Fruit fly (Drosophila melanogaster) whole organism, embryonic: Measurements from ENCODE around the gene wuho.

Experiments used
- Abd-B ChIP-seq: fragments of 200-800 bp; sonication (Bioruptor generic); optimal IDR thresholded peaks from 2 replicates; lab custom pipeline; 2018; ENCODE audit warnings: missing biosample characterization, mild to moderate bottlenecking, missing genetic modification characterization, moderate library complexity
- Adf1 ChIP-seq: fragments of 200-800 bp; sonication (Bioruptor generic); IDR thresholded peaks from 2 replicates; pipeline ENCODE4 v1.3.6; 2022; ENCODE audit warnings: missing biosample characterization, missing genetic modification characterization
- Bdp1 ChIP-seq: fragments of 200-800 bp; sonication (Bioruptor generic); optimal IDR thresholded peaks from 3 replicates; lab custom pipeline; 2016; ENCODE audit warnings: missing biosample characterization, missing genetic modification characterization
- CG11504 ChIP-seq: fragments of 200-800 bp; sonication (Bioruptor generic); optimal IDR thresholded peaks from 3 replicates; lab custom pipeline; 2019; ENCODE audit warnings: missing biosample characterization, mild to moderate bottlenecking, missing genetic modification characterization, moderate library complexity
- CG12391 ChIP-seq: fragments of 200-800 bp; sonication (Bioruptor generic); optimal IDR thresholded peaks from 3 replicates; lab custom pipeline; 2018; ENCODE audit warnings: missing biosample characterization, mild to moderate bottlenecking, missing genetic modification characterization, moderate library complexity
- CG13296 ChIP-seq: fragments of 200-800 bp; sonication (Bioruptor generic); optimal IDR thresholded peaks from 3 replicates; lab custom pipeline; 2018; ENCODE audit warnings: missing biosample characterization, mild to moderate bottlenecking, missing genetic modification characterization
- CG13424 ChIP-seq: fragments of 200-800 bp; sonication (Bioruptor generic); optimal IDR thresholded peaks from 2 replicates; lab custom pipeline; 2019; ENCODE audit warnings: missing biosample characterization, mild to moderate bottlenecking, missing genetic modification characterization, moderate library complexity
- CG14050 ChIP-seq: fragments of 200-800 bp; sonication (Bioruptor generic); IDR thresholded peaks from 3 replicates; pipeline ENCODE4 v1.3.6; 2022; ENCODE audit warnings: missing biosample characterization, missing genetic modification characterization
- CG1529 ChIP-seq: fragments of 200-800 bp; sonication (Bioruptor generic); optimal IDR thresholded peaks from 3 replicates; lab custom pipeline; 2018; ENCODE audit warnings: missing biosample characterization, missing genetic modification characterization
- CG15514 ChIP-seq: fragments of 200-800 bp; sonication (Bioruptor generic); optimal IDR thresholded peaks from 3 replicates; lab custom pipeline; 2017; ENCODE audit warnings: missing biosample characterization, missing genetic modification characterization, mild to moderate bottlenecking, moderate library complexity, missing genetic modification reagents
- CG16779 ChIP-seq: fragments of 200-800 bp; sonication (Bioruptor generic); IDR thresholded peaks from 2 replicates; pipeline ENCODE4 v1.3.6; 2022; ENCODE audit warnings: missing biosample characterization, missing genetic modification characterization
- CG16863 ChIP-seq: fragments of 200-800 bp; sonication (Bioruptor generic); optimal IDR thresholded peaks from 3 replicates; lab custom pipeline; 2016; ENCODE audit warnings: missing biosample characterization, missing genetic modification characterization
- CG30403 ChIP-seq: fragments of 200-800 bp; sonication (Bioruptor generic); optimal IDR thresholded peaks from 3 replicates; lab custom pipeline; 2016; ENCODE audit warnings: missing biosample characterization, missing genetic modification characterization
- CG6689 ChIP-seq: fragments of 200-800 bp; sonication (Bioruptor generic); IDR thresholded peaks from 2 replicates; pipeline ENCODE4 v1.3.6; 2022; ENCODE audit warnings: missing biosample characterization, missing genetic modification characterization
- CG7839 ChIP-seq: fragments of 200-800 bp; sonication (Bioruptor generic); optimal IDR thresholded peaks from 3 replicates; lab custom pipeline; 2018; ENCODE audit warnings: missing biosample characterization, mild to moderate bottlenecking, missing genetic modification characterization, moderate library complexity
- CG9609 ChIP-seq: fragments of 200-800 bp; sonication (Bioruptor generic); optimal IDR thresholded peaks from 3 replicates; lab custom pipeline; 2016; ENCODE audit warnings: missing biosample characterization, missing genetic modification characterization
- Chrac-16 ChIP-seq: fragments of 200-800 bp; sonication (Bioruptor generic); optimal IDR thresholded peaks from 3 replicates; lab custom pipeline; 2016; ENCODE audit warnings: missing biosample characterization, missing genetic modification characterization
- Dp ChIP-seq: fragments of 200-800 bp; sonication (Bioruptor generic); optimal IDR thresholded peaks from 2 replicates; lab custom pipeline; 2018; ENCODE audit warnings: missing biosample characterization, mild to moderate bottlenecking, missing genetic modification characterization, moderate library complexity
- HLH3B ChIP-seq: fragments of 200-800 bp; sonication (Bioruptor generic); IDR thresholded peaks from 2 replicates; pipeline ENCODE4 v1.3.6; 2022; ENCODE audit warnings: missing biosample characterization, missing genetic modification characterization
- HLHmδ ChIP-seq: fragments of 200-800 bp; sonication (Bioruptor generic); optimal IDR thresholded peaks from 2 replicates; lab custom pipeline; 2018; ENCODE audit warnings: missing biosample characterization, mild to moderate bottlenecking, missing genetic modification characterization, moderate library complexity
- HmgZ ChIP-seq: fragments of 200-800 bp; sonication (Bioruptor generic); optimal IDR thresholded peaks from 2 replicates; lab custom pipeline; 2018; ENCODE audit warnings: missing biosample characterization, mild to moderate bottlenecking, missing genetic modification characterization
- Hr39 ChIP-seq: fragments of >200 bp; optimal IDR thresholded peaks from 2 replicates; lab custom pipeline; 2017
- MTF-1 ChIP-seq: fragments of 200-800 bp; sonication (Bioruptor generic); optimal IDR thresholded peaks from 2 replicates; lab custom pipeline; 2018; ENCODE audit warnings: missing biosample characterization, mild to moderate bottlenecking, missing genetic modification characterization, borderline replicate concordance
- Mrtf ChIP-seq: fragments of 200-800 bp; sonication (Bioruptor generic); IDR thresholded peaks from 3 replicates; pipeline ENCODE4 v1.3.6; 2022; ENCODE audit warnings: missing biosample characterization, missing genetic modification characterization
- Side ChIP-seq: fragments of 200-800 bp; sonication (Bioruptor generic); optimal IDR thresholded peaks from 2 replicates; lab custom pipeline; 2016; ENCODE audit warnings: missing biosample characterization, missing genetic modification characterization
- al ChIP-seq: fragments of 200-800 bp; sonication (Bioruptor generic); IDR thresholded peaks from 2 replicates; pipeline ENCODE4 v1.3.6; 2022; ENCODE audit warnings: missing biosample characterization, missing genetic modification characterization
- ara ChIP-seq: fragments of 200-800 bp; sonication (Bioruptor generic); IDR thresholded peaks from 2 replicates; pipeline ENCODE4 v1.3.6; 2022; ENCODE audit warnings: missing biosample characterization, missing genetic modification characterization
- caup ChIP-seq: fragments of 200-800 bp; sonication (Bioruptor generic); optimal IDR thresholded peaks from 3 replicates; lab custom pipeline; 2017; ENCODE audit warnings: missing biosample characterization, mild to moderate bottlenecking, missing genetic modification characterization, moderate library complexity; ENCODE audit not compliant: severe bottlenecking
- chif ChIP-seq, 2 experiments: fragments of 200-800 bp; sonication (Bioruptor generic); optimal IDR thresholded peaks; 3 replicates each; lab custom pipeline; 2016; ENCODE audit warnings: missing biosample characterization in 2 of 2, missing genetic modification characterization in 2 of 2
- chn ChIP-seq: fragments of 200-800 bp; sonication (Bioruptor generic); optimal IDR thresholded peaks from 2 replicates; lab custom pipeline; 2016; ENCODE audit warnings: missing biosample characterization, missing genetic modification characterization
- corto ChIP-seq: fragments of 200-800 bp; sonication (Bioruptor generic); optimal IDR thresholded peaks from 2 replicates; lab custom pipeline; 2016; ENCODE audit warnings: missing biosample characterization, mild to moderate bottlenecking, missing genetic modification characterization, moderate library complexity
- dan ChIP-seq: fragments of 200-800 bp; sonication (Bioruptor generic); IDR thresholded peaks from 2 replicates; pipeline ENCODE4 v1.3.6; 2022; ENCODE audit warnings: missing biosample characterization, missing genetic modification characterization
- dm ChIP-seq: fragments of 200-800 bp; sonication (Bioruptor generic); optimal IDR thresholded peaks from 3 replicates; lab custom pipeline; 2016; ENCODE audit warnings: missing biosample characterization, missing genetic modification characterization
- dmrt99B ChIP-seq: fragments of 200-800 bp; sonication (Bioruptor generic); optimal IDR thresholded peaks from 2 replicates; lab custom pipeline; 2018; ENCODE audit warnings: missing biosample characterization, mild to moderate bottlenecking, missing genetic modification characterization, moderate library complexity
- fd96Cb ChIP-seq: fragments of 200-800 bp; sonication (Bioruptor generic); optimal IDR thresholded peaks from 2 replicates; lab custom pipeline; 2018; ENCODE audit warnings: missing biosample characterization, mild to moderate bottlenecking, missing genetic modification characterization, moderate library complexity
- gem ChIP-seq: fragments of 200-800 bp; sonication (Bioruptor generic); optimal IDR thresholded peaks from 2 replicates; lab custom pipeline; 2019; ENCODE audit warnings: missing biosample characterization, mild to moderate bottlenecking, missing genetic modification characterization, moderate library complexity
- hth ChIP-seq: fragments of >200 bp; optimal IDR thresholded peaks from 2 replicates; lab custom pipeline; 2017; ENCODE audit warnings: inconsistent platforms
- ken ChIP-seq: fragments of 200-800 bp; sonication (Bioruptor generic); IDR thresholded peaks from 3 replicates; pipeline ENCODE4 v1.3.6; 2022; ENCODE audit warnings: missing biosample characterization, missing genetic modification characterization
- lab ChIP-seq: fragments of 200-800 bp; sonication (Bioruptor generic); optimal IDR thresholded peaks from 3 replicates; lab custom pipeline; 2017; ENCODE audit warnings: missing biosample characterization, missing genetic modification characterization, mild to moderate bottlenecking, moderate library complexity, missing genetic modification reagents
- lola ChIP-seq, 3 experiments: fragments of >200 bp in 2 of 3; fragments of 200-800 bp in 1 of 3; sonication (Bioruptor generic) in 1 of 3; optimal IDR thresholded peaks; 2 replicates each; lab custom pipeline; 2017 to 2019; ENCODE audit warnings: missing biosample characterization in 3 of 3, missing genetic modification characterization in 3 of 3, mild to moderate bottlenecking in 1 of 3, moderate library complexity in 1 of 3
- mirr ChIP-seq: fragments of 200-800 bp; sonication (Bioruptor generic); optimal IDR thresholded peaks from 3 replicates; lab custom pipeline; 2018; ENCODE audit warnings: missing biosample characterization, mild to moderate bottlenecking, missing genetic modification characterization
- nau ChIP-seq: fragments of 200-800 bp; sonication (Bioruptor generic); optimal IDR thresholded peaks from 3 replicates; lab custom pipeline; 2017; ENCODE audit warnings: missing biosample characterization, mild to moderate bottlenecking, missing genetic modification characterization, missing genetic modification reagents
- nmo ChIP-seq: fragments of 200-800 bp; sonication (Bioruptor generic); optimal IDR thresholded peaks from 2 replicates; lab custom pipeline; 2018; ENCODE audit warnings: missing biosample characterization, mild to moderate bottlenecking, missing genetic modification characterization, moderate library complexity
- onecut ChIP-seq: fragments of 200-800 bp; sonication (Bioruptor generic); IDR thresholded peaks from 2 replicates; pipeline ENCODE4 v1.3.6; 2022; ENCODE audit warnings: missing biosample characterization, missing genetic modification characterization
- pan ChIP-seq, 4 experiments: fragments of >200 bp in 3 of 4; fragments of 200-800 bp in 1 of 4; sonication (Bioruptor generic) in 1 of 4; optimal IDR thresholded peaks in 3 of 4; IDR thresholded peaks in 1 of 4; 2 replicates each; pipeline versions ENCODE4 v1.3.6 to Lab custom; 2017 to 2022; ENCODE audit warnings: missing biosample characterization in 2 of 4, missing genetic modification characterization in 2 of 4, mixed read lengths in 1 of 4
- repo ChIP-seq: fragments of 200-800 bp; sonication (Bioruptor generic); optimal IDR thresholded peaks from 2 replicates; lab custom pipeline; 2016; ENCODE audit warnings: missing biosample characterization, missing genetic modification characterization
- scrt ChIP-seq: fragments of 200-800 bp; sonication (Bioruptor generic); optimal IDR thresholded peaks from 2 replicates; lab custom pipeline; 2018; ENCODE audit warnings: missing biosample characterization, mild to moderate bottlenecking, missing genetic modification characterization, moderate library complexity
- slou ChIP-seq: fragments of 200-800 bp; sonication (Bioruptor generic); optimal IDR thresholded peaks from 3 replicates; lab custom pipeline; 2016; ENCODE audit warnings: missing biosample characterization, missing genetic modification characterization
- sob ChIP-seq: fragments of 200-800 bp; sonication (Bioruptor generic); IDR thresholded peaks from 2 replicates; pipeline ENCODE4 v1.3.6; 2022; ENCODE audit warnings: missing biosample characterization, missing genetic modification characterization
- ttk ChIP-seq: fragments of 200-800 bp; sonication (Bioruptor generic); IDR thresholded peaks from 2 replicates; pipeline ENCODE4 v2.1.2; 2022; ENCODE audit warnings: missing biosample characterization, missing genetic modification characterization
- tx ChIP-seq: fragments of 200-800 bp; sonication (Bioruptor generic); optimal IDR thresholded peaks from 2 replicates; lab custom pipeline; 2016; ENCODE audit warnings: missing biosample characterization, missing genetic modification characterization

Gene wuho

dm6 chrX:6311516-6311915 is 23.6 kb downstream of the wuho start (continued):
- no peak for TF ChIP-seq hth (lab: Kevin White, UChicago)
- peak; percentile 34; the same call in 1 of the 2 replicates for TF ChIP-seq ttk
- no peak for TF ChIP-seq lola (GFP tag; optimal IDR thresholded peaks at IDR 0.05; lab: Kevin White, UChicago)
- TF ChIP-seq Mrtf, result no peak
- 0 out of 2 replicates have a peak, but pooled peaks have one; percentile 24 for TF ChIP-seq HLH3B
- TF ChIP-seq HmgZ (tag; lab: Kevin White, UChicago), result no peak
- TF ChIP-seq dmrt99B (tag; lab: Kevin White, UChicago), result peak; percentile 52
- TF ChIP-seq dm (GFP tag; lab: Kevin White, UChicago), result no peak
- no peak for TF ChIP-seq scrt (GFP tag; lab: Kevin White, UChicago)
- TF ChIP-seq CG1529 (GFP tag; lab: Kevin White, UChicago), result no peak
- TF ChIP-seq ara (GFP tag; lab: Robert Waterston, UW), result no peak
- TF ChIP-seq pan (optimal IDR thresholded peaks at IDR 0.05; lab: Kevin White, UChicago), result no peak
- peak in 1 of 2 experiments; percentile 10 for TF ChIP-seq pan (GFP tag; optimal IDR thresholded peaks at IDR 0.05 in 1 of 2, IDR thresholded peaks at IDR 0.05 in 1 of 2)
- TF ChIP-seq Bdp1 (GFP tag; lab: Kevin White, UChicago), result no peak
- peak; percentile 23; the same call in 1 of the 2 replicates for TF ChIP-seq Adf1 (GFP tag; lab: Robert Waterston, UW)
- no peak for TF ChIP-seq mirr
- no peak for TF ChIP-seq chif (GFP tag; optimal IDR thresholded peaks at IDR 0.05; lab: Kevin White, UChicago)
- peak; percentile 27; the same call in 1 of the 2 replicates for TF ChIP-seq CG6689 (GFP tag; lab: Robert Waterston, UW)
- no peak for TF ChIP-seq ken
- no peak for TF ChIP-seq caup (GFP tag; lab: Kevin White, UChicago)
- TF ChIP-seq CG11504 (tag; lab: Kevin White, UChicago), result peak; percentile 42
- peak; percentile 49 for TF ChIP-seq lab (GFP tag; lab: Kevin White, UChicago)
- no peak for TF ChIP-seq onecut (GFP tag; lab: Robert Waterston, UW)
- TF ChIP-seq CG13424 (tag; lab: Kevin White, UChicago), result peak; percentile 8
- no peak for TF ChIP-seq corto (GFP tag; lab: Kevin White, UChicago)
- peak; percentile 17 for TF ChIP-seq Abd-B (GFP tag; lab: Kevin White, UChicago)
- peak; percentile 34 for TF ChIP-seq CG7839 (tag; lab: Kevin White, UChicago)
- peak; percentile 22 for TF ChIP-seq fd96Cb (tag; lab: Kevin White, UChicago)
- no peak for TF ChIP-seq nau
- no peak for TF ChIP-seq tx
- no peak for TF ChIP-seq chn (GFP tag; lab: Kevin White, UChicago)
- TF ChIP-seq Chrac-16 (GFP tag; lab: Kevin White, UChicago), result no peak
- no peak for TF ChIP-seq Dp (GFP tag; lab: Kevin White, UChicago)
- no peak for TF ChIP-seq Side (GFP tag; lab: Kevin White, UChicago)
- TF ChIP-seq CG14050 (GFP tag; lab: Robert Waterston, UW), result no peak
- peak; percentile 15 for TF ChIP-seq CG30403 (GFP tag; lab: Kevin White, UChicago)
- no peak for TF ChIP-seq slou
- no peak for TF ChIP-seq MTF-1 (GFP tag; lab: Kevin White, UChicago)
- TF ChIP-seq gem (tag; lab: Kevin White, UChicago), result peak; percentile 40
- peak; percentile 41; the same call in 1 of the 2 replicates for TF ChIP-seq sob (GFP tag; lab: Robert Waterston, UW)
- no peak for TF ChIP-seq CG9609 (GFP tag; lab: Kevin White, UChicago)
- no peak for TF ChIP-seq CG16863 (GFP tag; lab: Kevin White, UChicago)
- no peak for TF ChIP-seq CG16779 (GFP tag; lab: Robert Waterston, UW)
- no peak for TF ChIP-seq CG13296 (GFP tag; lab: Kevin White, UChicago)
- TF ChIP-seq repo, result no peak
- no peak for TF ChIP-seq al (GFP tag; lab: Robert Waterston, UW)
- TF ChIP-seq Hr39 (lab: Kevin White, UChicago), result no peak
- no peak for TF ChIP-seq dan (GFP tag; lab: Robert Waterston, UW)
- TF ChIP-seq CG12391, result peak; percentile 11
- TF ChIP-seq CG15514 (GFP tag; lab: Kevin White, UChicago), result no peak
- no peak for TF ChIP-seq HLHmδ (GFP tag; lab: Kevin White, UChicago)
- TF ChIP-seq nmo (GFP tag; lab: Kevin White, UChicago), result peak; percentile 36
